Worm (Caenorhabditis elegans): ENCODE results near the gene F16B12.1.

ce11 chrX:14044362-14044761 lies 40.9 kb upstream of the F16B12.1 start:
- TF ChIP-seq ZK546.5 (tag; optimal IDR thresholded peaks at IDR 0.05) (no peak), unc-39 (tag; optimal IDR thresholded peaks at IDR 0.05) (no peak), nhr-76 (tag; optimal IDR thresholded peaks at IDR 0.05) (no peak), nhr-77 (tag; optimal IDR thresholded peaks at IDR 0.05) (no peak), hlh-30 (tag; optimal IDR thresholded peaks at IDR 0.05; ENCODE audit: insufficient read depth) (peak; percentile 16), zip-11 (GFP tag; IDR thresholded peaks at IDR 0.05) (no peak), cey-2 (tag; optimal IDR thresholded peaks at IDR 0.05; ENCODE audit: borderline replicate concordance, insufficient read depth) (no peak), dmd-6 (GFP tag; IDR thresholded peaks at IDR 0.05) (no peak), gei-8 (GFP tag; optimal IDR thresholded peaks at IDR 0.05) (no peak), nhr-11 (tag; optimal IDR thresholded peaks at IDR 0.05) (peak; percentile 25)

Data from whole organism, L4 larva.